Fruit fly (Drosophila melanogaster) whole organism, pupa: ENCODE data around the gene CG13244.

Source experiments
- CG10348 ChIP-seq: fragments of 200-800 bp; sonication (Bioruptor generic); IDR thresholded peaks from 2 replicates; pipeline ENCODE4 v1.3.6; 2022; ENCODE audit warnings: missing biosample characterization, missing genetic modification characterization
- CG12605 ChIP-seq: fragments of 200-800 bp; sonication (Bioruptor generic); IDR thresholded peaks from 2 replicates; pipeline ENCODE4 v1.3.6; 2022; ENCODE audit warnings: missing biosample characterization, missing genetic modification characterization
- CG13204 ChIP-seq: fragments of 200-800 bp; sonication (Bioruptor generic); optimal IDR thresholded peaks from 2 replicates; lab custom pipeline; 2018; ENCODE audit warnings: missing biosample characterization, mild to moderate bottlenecking, missing genetic modification characterization, moderate library complexity
- CG14655 ChIP-seq: fragments of 200-800 bp; sonication (Bioruptor generic); optimal IDR thresholded peaks from 3 replicates; lab custom pipeline; 2017; ENCODE audit warnings: mild to moderate bottlenecking, missing biosample characterization, missing genetic modification reagents, missing genetic modification characterization
- CG15710 ChIP-seq: fragments of 200-800 bp; sonication (Bioruptor generic); optimal IDR thresholded peaks from 2 replicates; lab custom pipeline; 2018; ENCODE audit warnings: missing biosample characterization, mild to moderate bottlenecking, missing genetic modification characterization, moderate library complexity
- CG17806 ChIP-seq: fragments of 200-800 bp; sonication (Bioruptor generic); optimal IDR thresholded peaks from 2 replicates; lab custom pipeline; 2018; ENCODE audit warnings: missing biosample characterization, mild to moderate bottlenecking, missing genetic modification characterization, moderate library complexity
- CG32121 ChIP-seq: fragments of 200-800 bp; sonication (Bioruptor generic); IDR thresholded peaks from 2 replicates; pipeline ENCODE4 v1.3.6; 2022; ENCODE audit warnings: missing biosample characterization, missing genetic modification characterization
- CG34367 ChIP-seq: fragments of 200-800 bp; sonication (Bioruptor generic); optimal IDR thresholded peaks from 2 replicates; lab custom pipeline; 2018; ENCODE audit warnings: missing biosample characterization, mild to moderate bottlenecking, missing genetic modification characterization
- CG4496 ChIP-seq: fragments of 200-800 bp; sonication (Bioruptor generic); IDR thresholded peaks from 3 replicates; pipeline ENCODE4 v1.3.6; 2022; ENCODE audit warnings: missing biosample characterization, missing genetic modification characterization
- CG8159 ChIP-seq: fragments of 200-800 bp; sonication (Bioruptor generic); optimal IDR thresholded peaks from 3 replicates; lab custom pipeline; 2018; ENCODE audit warnings: missing biosample characterization, mild to moderate bottlenecking, missing genetic modification characterization, moderate library complexity
- CG8301 ChIP-seq: fragments of 200-800 bp; sonication (Bioruptor generic); optimal IDR thresholded peaks from 2 replicates; lab custom pipeline; 2018; ENCODE audit warnings: missing biosample characterization, mild to moderate bottlenecking, missing genetic modification characterization
- CG9948 ChIP-seq: fragments of 200-800 bp; sonication (Bioruptor generic); optimal IDR thresholded peaks from 2 replicates; lab custom pipeline; 2018; ENCODE audit warnings: missing biosample characterization, mild to moderate bottlenecking, missing genetic modification characterization, moderate library complexity
- D1 ChIP-seq: fragments of 200-800 bp; sonication (Bioruptor generic); optimal IDR thresholded peaks from 2 replicates; lab custom pipeline; 2018; ENCODE audit warnings: missing biosample characterization, mild to moderate bottlenecking, missing genetic modification characterization, moderate library complexity
- EcR ChIP-seq: fragments of 200-800 bp; sonication (Bioruptor generic); optimal IDR thresholded peaks from 3 replicates; lab custom pipeline; 2019; ENCODE audit warnings: missing biosample characterization, missing genetic modification characterization, mild to moderate bottlenecking, moderate library complexity, missing genetic modification reagents
- Ets98B ChIP-seq: fragments of 200-800 bp; sonication (Bioruptor generic); IDR thresholded peaks from 2 replicates; pipeline ENCODE4 v1.3.6; 2022; ENCODE audit warnings: missing biosample characterization, missing genetic modification characterization
- Pif1A ChIP-seq: fragments of 200-800 bp; sonication (Bioruptor generic); optimal IDR thresholded peaks from 3 replicates; lab custom pipeline; 2016; ENCODE audit warnings: missing biosample characterization, missing genetic modification characterization
- Pif1B ChIP-seq: fragments of 200-800 bp; sonication (Bioruptor generic); optimal IDR thresholded peaks from 3 replicates; lab custom pipeline; 2016; ENCODE audit warnings: missing biosample characterization, missing genetic modification characterization
- Snoo ChIP-seq: fragments of 200-800 bp; sonication (Bioruptor generic); optimal IDR thresholded peaks from 3 replicates; lab custom pipeline; 2017; ENCODE audit warnings: missing biosample characterization, mild to moderate bottlenecking, missing genetic modification characterization, inconsistent platforms
- fd96Ca ChIP-seq: fragments of 200-800 bp; sonication (Bioruptor generic); IDR thresholded peaks from 3 replicates; pipeline ENCODE4 v1.3.6; 2022; ENCODE audit warnings: missing biosample characterization, missing genetic modification characterization
- gl ChIP-seq: fragments of 200-800 bp; sonication (Bioruptor generic); optimal IDR thresholded peaks from 2 replicates; lab custom pipeline; 2018; ENCODE audit warnings: missing biosample characterization, mild to moderate bottlenecking, missing genetic modification characterization
- rn ChIP-seq: fragments of 200-800 bp; sonication (Bioruptor generic); IDR thresholded peaks from 2 replicates; pipeline ENCODE4 v1.3.6; 2022; ENCODE audit warnings: missing biosample characterization, missing genetic modification characterization

The CG13244 gene

DNA sequence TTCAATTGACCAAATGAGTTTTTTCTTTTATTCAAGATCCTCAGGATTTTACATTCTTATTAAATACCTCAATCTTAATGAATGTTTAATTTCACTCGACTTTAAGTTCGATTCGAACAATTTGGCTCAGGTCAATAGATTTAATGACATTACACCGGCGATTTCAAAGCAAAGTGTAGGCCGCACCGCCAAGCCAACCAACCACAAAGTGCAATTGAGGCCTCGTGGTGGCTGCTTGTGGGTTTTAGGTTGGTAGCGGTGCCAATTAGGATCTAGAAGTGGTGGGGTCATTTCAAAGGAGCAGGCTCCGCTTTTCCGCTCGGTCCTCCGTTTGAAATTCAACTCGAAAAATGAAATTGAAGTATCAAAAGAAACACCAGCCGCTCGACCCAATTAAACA is at the start of gene CG13244:
CG13244 (plus strand) TSS at position 301 of the 400 bp plus-strand sequence.
- TF ChIP-seq rn (GFP tag; lab: Robert Waterston, UW): no peak
- TF ChIP-seq Pif1B: no peak
- no peak for TF ChIP-seq CG14655 (GFP tag; lab: Kevin White, UChicago)
- no peak for TF ChIP-seq Pif1A (GFP tag; lab: Kevin White, UChicago)
- TF ChIP-seq CG13204 (GFP tag; lab: Kevin White, UChicago): no peak
- no peak for TF ChIP-seq CG17806 (tag; lab: Kevin White, UChicago)
- no peak for TF ChIP-seq D1 (tag; lab: Kevin White, UChicago)
- no peak for TF ChIP-seq CG15710 (tag; lab: Kevin White, UChicago)
- TF ChIP-seq CG34367: no peak
- no peak for TF ChIP-seq CG10348 (GFP tag; lab: Robert Waterston, UW)
- TF ChIP-seq Snoo: no peak
- no peak for TF ChIP-seq EcR (GFP tag; lab: Kevin White, UChicago)

DNA sequence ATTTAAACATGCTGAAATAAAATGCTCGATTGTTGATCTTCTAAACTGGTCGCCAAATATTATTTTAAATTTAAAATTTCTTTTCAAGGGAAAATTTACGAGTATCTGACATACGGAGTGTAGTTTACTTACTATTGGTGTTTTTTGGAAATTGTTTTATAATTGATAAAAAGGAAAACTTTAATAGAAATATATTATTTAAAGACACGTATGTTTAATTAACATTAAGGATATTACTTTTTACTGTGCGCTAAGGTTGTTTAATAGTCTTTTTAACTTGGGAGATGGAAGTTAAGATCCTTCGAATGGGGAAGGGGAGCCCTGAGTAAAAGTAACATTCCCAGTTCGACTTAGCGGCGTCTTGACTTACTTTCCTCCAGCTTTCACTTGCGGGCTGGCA is 36.6 kb upstream of the CG13244 start, which contains the start of gene CG7653:
CG7653 (minus strand) TSS at position 101 of the 400 bp plus-strand sequence.
- no peak for TF ChIP-seq Snoo
- TF ChIP-seq CG14655 (GFP tag; lab: Kevin White, UChicago): no peak
- no peak for TF ChIP-seq CG13204 (GFP tag; lab: Kevin White, UChicago)
- TF ChIP-seq gl (tag; lab: Kevin White, UChicago): no peak
- TF ChIP-seq fd96Ca (GFP tag; lab: Robert Waterston, UW): no peak
- TF ChIP-seq D1 (tag; lab: Kevin White, UChicago): no peak
- no peak for TF ChIP-seq CG8301 (tag; lab: Kevin White, UChicago)
- TF ChIP-seq Ets98B: no peak
- TF ChIP-seq CG15710 (tag; lab: Kevin White, UChicago): no peak
- no peak for TF ChIP-seq CG34367
- TF ChIP-seq Pif1B: no peak

DNA sequence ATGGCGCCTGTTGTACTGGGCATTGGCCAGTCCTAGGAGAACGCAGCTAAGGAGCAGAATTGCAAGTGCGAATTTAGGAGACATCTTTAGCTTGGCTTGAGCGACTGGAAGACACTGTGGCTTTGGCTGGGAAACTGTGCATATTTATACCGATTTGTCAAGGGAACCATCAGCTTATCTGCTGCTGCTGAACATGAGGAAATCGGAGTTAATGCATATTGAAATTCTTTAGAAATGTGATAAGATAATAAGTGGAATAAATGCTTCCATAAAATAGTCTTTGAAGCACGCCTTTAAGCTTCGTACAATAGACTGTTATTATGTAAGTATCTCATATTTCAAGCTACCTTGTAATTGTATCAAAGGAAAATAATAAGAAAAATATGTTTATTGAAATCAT is 33.6 kb upstream of the CG13244 start, which contains the start of gene CG44475:
CG44475 (minus strand) TSS at position 101 of the 400 bp plus-strand sequence.
- TF ChIP-seq CG4496 (GFP tag; lab: Robert Waterston, UW): no peak
- TF ChIP-seq EcR (GFP tag; lab: Kevin White, UChicago): no peak
- no peak for TF ChIP-seq Pif1B
- no peak for TF ChIP-seq Ets98B
- no peak for TF ChIP-seq CG12605 (GFP tag; lab: Robert Waterston, UW)
- no peak for TF ChIP-seq Snoo
- TF ChIP-seq CG13204 (GFP tag; lab: Kevin White, UChicago): no peak
- no peak for TF ChIP-seq CG14655 (GFP tag; lab: Kevin White, UChicago)
- no peak for TF ChIP-seq fd96Ca (GFP tag; lab: Robert Waterston, UW)
- TF ChIP-seq rn (GFP tag; lab: Robert Waterston, UW): no peak
- TF ChIP-seq CG17806 (tag; lab: Kevin White, UChicago): no peak
- no peak for TF ChIP-seq gl (tag; lab: Kevin White, UChicago)
- TF ChIP-seq CG8301 (tag; lab: Kevin White, UChicago): no peak
- TF ChIP-seq CG34367: no peak

DNA sequence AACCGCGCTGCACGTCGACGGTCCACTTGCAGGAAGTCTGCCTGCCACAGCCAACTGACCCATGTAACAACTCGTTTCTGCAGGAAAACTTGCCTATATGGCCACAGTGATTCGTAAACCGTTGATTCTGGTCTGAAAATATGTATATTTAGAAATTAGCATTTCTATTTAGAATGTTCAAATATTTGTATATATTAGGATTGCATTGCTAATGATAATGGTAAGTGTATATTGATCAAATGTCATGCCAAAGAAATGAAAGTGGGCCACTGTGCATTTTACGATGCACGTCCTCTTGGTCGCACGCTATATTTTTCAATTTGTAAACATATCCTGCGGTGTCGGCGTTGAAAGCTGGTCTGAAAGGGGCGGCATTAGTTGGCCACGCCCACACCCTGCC is 30.5 kb upstream of the CG13244 start:
- TF ChIP-seq CG14655 (GFP tag; lab: Kevin White, UChicago) (peak; percentile 38), Snoo (no peak), D1 (tag; lab: Kevin White, UChicago) (no peak), CG10348 (GFP tag; lab: Robert Waterston, UW) (no peak), CG8159 (tag; lab: Kevin White, UChicago) (peak; percentile 59), CG4496 (GFP tag; lab: Robert Waterston, UW) (no peak; the same call in 2 of the 3 replicates), rn (GFP tag; lab: Robert Waterston, UW) (no peak), CG13204 (GFP tag; lab: Kevin White, UChicago) (no peak), Pif1B (peak; percentile 16), EcR (GFP tag; lab: Kevin White, UChicago) (no peak), CG34367 (peak; percentile 48), gl (tag; lab: Kevin White, UChicago) (no peak)

DNA sequence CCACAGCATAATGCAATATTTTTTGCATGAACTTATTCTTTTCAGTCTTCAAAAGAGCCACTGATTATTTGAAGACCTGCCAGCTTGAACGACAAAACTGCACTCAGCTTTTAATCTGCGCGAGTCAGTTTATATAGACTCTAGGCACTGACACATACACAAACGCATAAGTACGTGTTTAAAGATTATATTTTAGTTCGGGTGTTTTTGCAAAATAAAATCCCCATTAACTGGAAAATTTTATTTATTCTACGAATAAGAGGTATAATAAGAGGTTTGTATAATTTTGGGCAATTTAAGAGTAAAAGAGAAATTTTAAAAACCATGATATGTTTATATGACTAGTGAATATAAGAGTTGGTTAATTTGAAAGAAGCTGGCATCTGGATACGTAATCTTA is 23.0 kb upstream of the CG13244 start, which contains the start of gene Tep1:
Tep1 (minus strand) TSS at position 101 of the 400 bp plus-strand sequence.
- TF ChIP-seq CG14655 (GFP tag; lab: Kevin White, UChicago) (no peak), rn (GFP tag; lab: Robert Waterston, UW) (no peak), fd96Ca (GFP tag; lab: Robert Waterston, UW) (no peak), CG15710 (tag; lab: Kevin White, UChicago) (no peak), CG32121 (GFP tag; lab: Robert Waterston, UW) (no peak), CG8159 (tag; lab: Kevin White, UChicago) (no peak), CG10348 (GFP tag; lab: Robert Waterston, UW) (no peak), CG17806 (tag; lab: Kevin White, UChicago) (no peak), D1 (tag; lab: Kevin White, UChicago) (no peak), gl (tag; lab: Kevin White, UChicago) (no peak), Pif1B (no peak), CG34367 (no peak), EcR (GFP tag; lab: Kevin White, UChicago) (no peak), CG9948 (no peak), CG8301 (tag; lab: Kevin White, UChicago) (no peak)
- TF ChIP-seq, all 21 proteins: peak for 0

DNA sequence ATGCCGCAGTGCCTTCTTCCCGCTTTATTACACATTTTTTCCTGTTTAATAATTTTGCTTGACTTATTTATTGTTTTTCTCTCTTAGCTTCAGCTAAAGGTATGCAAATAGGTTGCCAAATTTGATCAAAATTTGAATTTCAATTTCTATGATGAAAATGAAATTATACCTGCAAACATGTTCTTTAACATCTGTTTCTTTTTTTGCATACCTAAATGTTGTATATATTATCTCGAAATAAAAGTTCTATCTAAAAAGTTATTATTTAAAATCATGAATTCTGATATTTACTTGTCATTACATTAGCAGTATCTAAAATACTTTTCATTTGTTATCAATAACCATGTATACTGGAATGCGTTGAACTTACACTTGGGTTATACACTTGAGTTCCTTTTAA is 21.5 kb upstream of the CG13244 start, which contains the start of gene CG31735:
CG31735 (plus strand) TSS at position 301 of the 400 bp plus-strand sequence.
- TF ChIP-seq Ets98B: no peak
- TF ChIP-seq CG10348 (GFP tag; lab: Robert Waterston, UW): no peak
- TF ChIP-seq gl (tag; lab: Kevin White, UChicago): no peak
- no peak for TF ChIP-seq CG8159 (tag; lab: Kevin White, UChicago)
- TF ChIP-seq D1 (tag; lab: Kevin White, UChicago): no peak
- no peak for TF ChIP-seq CG9948
- no peak for TF ChIP-seq CG15710 (tag; lab: Kevin White, UChicago)
- no peak for TF ChIP-seq Pif1B
- TF ChIP-seq CG13204 (GFP tag; lab: Kevin White, UChicago): no peak
- TF ChIP-seq CG4496 (GFP tag; lab: Robert Waterston, UW): no peak
- no peak for TF ChIP-seq fd96Ca (GFP tag; lab: Robert Waterston, UW)
- TF ChIP-seq Snoo: no peak
- TF ChIP-seq CG14655 (GFP tag; lab: Kevin White, UChicago): no peak
